Worm (Caenorhabditis elegans) whole organism, midembryonic: ENCODE results near the gene K09H11.9.

Experiments
- T22C8.4 ChIP-seq: fragments of 200-800 bp; sonication (Bioruptor generic); IDR thresholded peaks from 2 replicates; pipeline ENCODE4 v1.3.6; 2022; ENCODE audit warnings: missing genetic modification characterization, missing compliant biosample characterization
- flt-1 ChIP-seq: fragments of 200-800 bp; sonication (Bioruptor generic); IDR thresholded peaks from 2 replicates; pipeline ENCODE4 v1.3.6; 2022; ENCODE audit warnings: missing genetic modification characterization, missing compliant biosample characterization
- ztf-23 ChIP-seq: fragments of 200-800 bp; sonication (Bioruptor generic); IDR thresholded peaks from 2 replicates; pipeline ENCODE4 v1.3.6; 2022; ENCODE audit warnings: missing genetic modification reagents, missing genetic modification characterization, missing compliant biosample characterization

ce11 chrV:5704467-5704866 lies 11.9 kb downstream of the K09H11.9 start:
- TF ChIP-seq ztf-23 (GFP tag; lab: Robert Waterston, UW) (no peak), flt-1 (GFP tag; lab: Robert Waterston, UW) (no peak), T22C8.4 (no peak)
